Fruit fly (Drosophila melanogaster) whole organism, prepupa: ENCODE results near the gene Nep1.
A peak's percentile ranks its signal among the peaks of the same experiment; 100 is the strongest.

Experiments used
- CG11294 ChIP-seq: fragments of 200-800 bp; sonication (Bioruptor generic); IDR thresholded peaks from 2 replicates; pipeline ENCODE4 v1.3.6; 2022; ENCODE audit warnings: missing biosample characterization, missing genetic modification characterization
- CG15336 ChIP-seq: fragments of 200-800 bp; sonication (Bioruptor generic); IDR thresholded peaks from 2 replicates; pipeline ENCODE4 v1.3.6; 2022; ENCODE audit warnings: missing biosample characterization, missing genetic modification characterization
- CG1621 ChIP-seq: fragments of 200-800 bp; sonication (Bioruptor generic); optimal IDR thresholded peaks from 3 replicates; lab custom pipeline; 2018; ENCODE audit warnings: missing biosample characterization, mild to moderate bottlenecking, missing genetic modification characterization
- CG31627 ChIP-seq: fragments of 200-800 bp; sonication (Bioruptor generic); optimal IDR thresholded peaks from 3 replicates; lab custom pipeline; 2016; ENCODE audit warnings: missing biosample characterization, missing genetic modification characterization
- CG34406 ChIP-seq: fragments of 200-800 bp; sonication (Bioruptor generic); optimal IDR thresholded peaks from 3 replicates; lab custom pipeline; 2016; ENCODE audit warnings: missing biosample characterization, missing genetic modification characterization
- CG3919 ChIP-seq: fragments of 200-800 bp; sonication (Bioruptor generic); optimal IDR thresholded peaks from 3 replicates; lab custom pipeline; 2016; ENCODE audit warnings: missing biosample characterization, missing genetic modification characterization
- CG4318 ChIP-seq: fragments of 200-800 bp; sonication (Bioruptor generic); optimal IDR thresholded peaks from 3 replicates; lab custom pipeline; 2017; ENCODE audit warnings: missing biosample characterization, mild to moderate bottlenecking, missing genetic modification characterization
- CG6163 ChIP-seq: fragments of 200-800 bp; sonication (Bioruptor generic); IDR thresholded peaks from 3 replicates; pipeline ENCODE4 v1.3.6; 2022; ENCODE audit warnings: missing biosample characterization, missing genetic modification characterization
- CG6276 ChIP-seq: fragments of 200-800 bp; sonication (Bioruptor generic); optimal IDR thresholded peaks from 2 replicates; lab custom pipeline; 2017; ENCODE audit warnings: missing biosample characterization, mild to moderate bottlenecking, missing genetic modification characterization
- CG6808 ChIP-seq: fragments of 200-800 bp; sonication (Bioruptor generic); optimal IDR thresholded peaks from 3 replicates; lab custom pipeline; 2017; ENCODE audit warnings: missing biosample characterization, missing genetic modification characterization, mild to moderate bottlenecking, moderate library complexity, missing genetic modification reagents
- CG6854 ChIP-seq: fragments of 200-800 bp; sonication (Bioruptor generic); optimal IDR thresholded peaks from 2 replicates; lab custom pipeline; 2017; ENCODE audit warnings: missing biosample characterization, mild to moderate bottlenecking, missing genetic modification characterization
- CG8119 ChIP-seq: fragments of 200-800 bp; sonication (Bioruptor generic); IDR thresholded peaks from 3 replicates; pipeline ENCODE4 v1.3.6; 2022; ENCODE audit warnings: missing biosample characterization, missing genetic modification characterization
- CG9139 ChIP-seq: fragments of 200-800 bp; sonication (Bioruptor generic); optimal IDR thresholded peaks from 3 replicates; lab custom pipeline; 2017; ENCODE audit warnings: missing biosample characterization, mild to moderate bottlenecking, missing genetic modification characterization
- Eip75B ChIP-seq: fragments of 200-800 bp; sonication (Bioruptor generic); optimal IDR thresholded peaks from 3 replicates; lab custom pipeline; 2016; ENCODE audit warnings: missing biosample characterization, missing genetic modification characterization
- Eip93F ChIP-seq: fragments of 200-800 bp; sonication (Bioruptor generic); optimal IDR thresholded peaks from 2 replicates; lab custom pipeline; 2016; ENCODE audit warnings: missing biosample characterization, mild to moderate bottlenecking, missing genetic modification characterization
- Ets21C ChIP-seq: fragments of 200-800 bp; sonication (Bioruptor generic); optimal IDR thresholded peaks from 3 replicates; lab custom pipeline; 2016; ENCODE audit warnings: missing biosample characterization, missing genetic modification characterization
- Hr39 ChIP-seq: fragments of 200-800 bp; sonication (Bioruptor generic); optimal IDR thresholded peaks from 2 replicates; lab custom pipeline; 2016; ENCODE audit warnings: missing biosample characterization, missing genetic modification characterization
- Hr4 ChIP-seq: fragments of 200-800 bp; sonication (Bioruptor generic); optimal IDR thresholded peaks from 3 replicates; lab custom pipeline; 2016; ENCODE audit warnings: missing biosample characterization, missing genetic modification characterization
- Met ChIP-seq: fragments of 200-800 bp; sonication (Bioruptor generic); optimal IDR thresholded peaks from 3 replicates; lab custom pipeline; 2016; ENCODE audit warnings: missing biosample characterization, missing genetic modification characterization
- OdsH ChIP-seq: fragments of 200-800 bp; sonication (Bioruptor generic); optimal IDR thresholded peaks from 3 replicates; lab custom pipeline; 2016; ENCODE audit warnings: missing biosample characterization, missing genetic modification characterization
- Sox102F ChIP-seq: fragments of 200-800 bp; sonication (Bioruptor generic); optimal IDR thresholded peaks from 2 replicates; lab custom pipeline; 2016; ENCODE audit warnings: missing biosample characterization, mild to moderate bottlenecking, missing genetic modification characterization
- Sox14 ChIP-seq: fragments of 200-800 bp; sonication (Bioruptor generic); optimal IDR thresholded peaks from 3 replicates; lab custom pipeline; 2016; ENCODE audit warnings: missing biosample characterization, missing genetic modification characterization
- achi ChIP-seq: fragments of 200-800 bp; sonication (Bioruptor generic); optimal IDR thresholded peaks from 3 replicates; lab custom pipeline; 2016; ENCODE audit warnings: missing biosample characterization, missing genetic modification characterization
- acj6 ChIP-seq: fragments of 200-800 bp; sonication (Bioruptor generic); optimal IDR thresholded peaks from 3 replicates; lab custom pipeline; 2016; ENCODE audit warnings: missing biosample characterization, missing genetic modification characterization
- cyc ChIP-seq: fragments of 200-800 bp; sonication (Bioruptor generic); optimal IDR thresholded peaks from 3 replicates; lab custom pipeline; 2016; ENCODE audit warnings: missing biosample characterization, missing genetic modification characterization
- dac ChIP-seq: fragments of 200-800 bp; sonication (Bioruptor generic); optimal IDR thresholded peaks from 2 replicates; lab custom pipeline; 2017; ENCODE audit warnings: missing biosample characterization, mild to moderate bottlenecking, missing genetic modification characterization
- dsx ChIP-seq: fragments of 200-800 bp; optimal IDR thresholded peaks from 3 replicates; lab custom pipeline; 2019; ENCODE audit warnings: missing biosample characterization, mild to moderate bottlenecking, missing genetic modification characterization, moderate library complexity; ENCODE audit not compliant: poor library complexity, severe bottlenecking
- esn ChIP-seq: fragments of 200-800 bp; sonication (Bioruptor generic); optimal IDR thresholded peaks from 2 replicates; lab custom pipeline; 2016; ENCODE audit warnings: missing biosample characterization, mild to moderate bottlenecking, missing genetic modification characterization, moderate library complexity
- fd85E ChIP-seq: fragments of 200-800 bp; sonication (Bioruptor generic); optimal IDR thresholded peaks from 3 replicates; lab custom pipeline; 2016; ENCODE audit warnings: missing biosample characterization, missing genetic modification characterization
- fkh ChIP-seq: fragments of 200-800 bp; sonication (Bioruptor generic); optimal IDR thresholded peaks from 3 replicates; lab custom pipeline; 2017; ENCODE audit warnings: missing biosample characterization, mild to moderate bottlenecking, missing genetic modification characterization, moderate library complexity
- net ChIP-seq: fragments of 200-800 bp; sonication (Bioruptor generic); optimal IDR thresholded peaks from 3 replicates; lab custom pipeline; 2016; ENCODE audit warnings: missing biosample characterization, missing genetic modification characterization
- salr ChIP-seq, 2 experiments: fragments of 200-800 bp; sonication (Bioruptor generic); optimal IDR thresholded peaks; 3 replicates each; lab custom pipeline; 2016 to 2018; ENCODE audit warnings: missing biosample characterization in 2 of 2, missing genetic modification characterization in 2 of 2, mild to moderate bottlenecking in 1 of 2
- ss ChIP-seq, 2 experiments: fragments of 200-800 bp; sonication (Bioruptor generic); optimal IDR thresholded peaks; 2 replicates in 1 of 2; 3 replicates in 1 of 2; lab custom pipeline; 2017 to 2018; ENCODE audit warnings: mild to moderate bottlenecking in 2 of 2, missing biosample characterization in 2 of 2, missing genetic modification characterization in 2 of 2, moderate library complexity in 1 of 2

Nep1 gene

dm6 chrX:6097578-6097977 is 6.6 kb downstream of the Nep1 start (continued):
- TF ChIP-seq CG15336 (GFP tag; lab: Robert Waterston, UW) = peak; percentile 53; the same call in 1 of the 2 replicates
- no peak for TF ChIP-seq dac (GFP tag; lab: Kevin White, UChicago)
- peak; percentile 76 for TF ChIP-seq Met (GFP tag; lab: Kevin White, UChicago)
- peak; percentile 70 for TF ChIP-seq CG31627 (GFP tag; lab: Kevin White, UChicago)
- peak; percentile 43 for TF ChIP-seq dsx (GFP tag; lab: Kevin White, UChicago)
- peak; percentile 57; the same call in 2 of the 3 replicates for TF ChIP-seq CG8119 (GFP tag; lab: Robert Waterston, UW)
- TF ChIP-seq Sox102F (GFP tag; lab: Kevin White, UChicago) = peak; percentile 67
- peak; percentile 72 for TF ChIP-seq Sox14 (GFP tag; lab: Kevin White, UChicago)
- TF ChIP-seq net (GFP tag; lab: Kevin White, UChicago) = peak; percentile 43
- no peak for TF ChIP-seq Eip93F (GFP tag; lab: Kevin White, UChicago)
- TF ChIP-seq CG34406 (GFP tag; lab: Kevin White, UChicago) = peak; percentile 47
- no peak for TF ChIP-seq CG6854 (GFP tag; lab: Kevin White, UChicago)
- peak; percentile 68 for TF ChIP-seq Ets21C (GFP tag; lab: Kevin White, UChicago)
- TF ChIP-seq CG1621 (tag; lab: Kevin White, UChicago) = peak; percentile 53
- peak; percentile 78 for TF ChIP-seq CG6163 (GFP tag; lab: Robert Waterston, UW)
- peak; percentile 46 for TF ChIP-seq CG11294 (GFP tag; lab: Robert Waterston, UW)
- TF ChIP-seq Hr39 (GFP tag; lab: Kevin White, UChicago) = peak; percentile 78
- TF ChIP-seq achi (GFP tag; lab: Kevin White, UChicago) = peak; percentile 64

- no peak for TF ChIP-seq fkh (GFP tag; lab: Kevin White, UChicago)
- TF ChIP-seq cyc = no peak
- TF ChIP-seq esn (GFP tag; lab: Kevin White, UChicago) = no peak
- no peak for TF ChIP-seq CG6276 (GFP tag; lab: Kevin White, UChicago)
- no peak for TF ChIP-seq CG15336 (GFP tag; lab: Robert Waterston, UW)
- TF ChIP-seq Eip75B (GFP tag; lab: Kevin White, UChicago) = no peak
- no peak for TF ChIP-seq Sox14 (GFP tag; lab: Kevin White, UChicago)
- no peak for TF ChIP-seq acj6 (GFP tag; lab: Kevin White, UChicago)
- TF ChIP-seq OdsH (GFP tag; lab: Kevin White, UChicago) = no peak
- no peak for TF ChIP-seq net (GFP tag; lab: Kevin White, UChicago)
- no peak for TF ChIP-seq CG34406 (GFP tag; lab: Kevin White, UChicago)
- TF ChIP-seq ss (GFP tag; optimal IDR thresholded peaks at IDR 0.05; lab: Kevin White, UChicago) = no peak
- TF ChIP-seq Hr4 (GFP tag; lab: Kevin White, UChicago) = no peak
- TF ChIP-seq CG6808 = no peak
- TF ChIP-seq Eip93F (GFP tag; lab: Kevin White, UChicago) = no peak
- no peak for TF ChIP-seq salr (GFP tag; optimal IDR thresholded peaks at IDR 0.05; lab: Kevin White, UChicago)
- TF ChIP-seq Hr39 (GFP tag; lab: Kevin White, UChicago) = no peak
- TF ChIP-seq fd85E (GFP tag; lab: Kevin White, UChicago) = no peak
These were observed 13.7 kb downstream of the Nep1 start for dm6 chrX:6104724-6105123.

dm6 chrX:6109872-6110271 is 18.9 kb downstream of the Nep1 start:
- TF ChIP-seq achi (GFP tag; lab: Kevin White, UChicago) (no peak), CG6276 (GFP tag; lab: Kevin White, UChicago) (no peak), CG4318 (GFP tag; lab: Kevin White, UChicago) (no peak), ss (GFP tag; optimal IDR thresholded peaks at IDR 0.05; lab: Kevin White, UChicago) (no peak), CG3919 (GFP tag; lab: Kevin White, UChicago) (peak; percentile 18), CG15336 (GFP tag; lab: Robert Waterston, UW) (no peak), CG1621 (tag; lab: Kevin White, UChicago) (no peak), cyc (peak; percentile 24), Hr39 (GFP tag; lab: Kevin White, UChicago) (peak; percentile 23), CG31627 (GFP tag; lab: Kevin White, UChicago) (peak; percentile 8), CG9139 (no peak), fd85E (GFP tag; lab: Kevin White, UChicago) (no peak), salr (GFP tag; optimal IDR thresholded peaks at IDR 0.05; lab: Kevin White, UChicago) (no peak)
